Worm (Caenorhabditis elegans) whole organism, L1 larva: ENCODE data around the gene fbxb-104.

ENCODE experiments used
- C04F5.9 ChIP-seq: sonication (generic microtip); optimal IDR thresholded peaks from 2 replicates; lab custom pipeline; 2016; ENCODE audit warnings: missing genetic modification characterization, missing compliant biosample characterization
- C16A3.4 ChIP-seq: fragments of 150-350 bp; optimal IDR thresholded peaks from 2 replicates; lab custom pipeline; 2014; ENCODE audit warnings: missing biosample characterization, missing genetic modification characterization
- Y116A8C.19 ChIP-seq: sonication (generic microtip); optimal IDR thresholded peaks from 2 replicates; lab custom pipeline; 2016; ENCODE audit warnings: missing compliant biosample characterization, missing genetic modification characterization, borderline replicate concordance
- aha-1 ChIP-seq: fragments of 150-350 bp; optimal IDR thresholded peaks from 2 replicates; lab custom pipeline; 2014; ENCODE audit warnings: missing biosample characterization, missing genetic modification characterization
- aly-2 ChIP-seq: fragments of 150-350 bp; optimal IDR thresholded peaks from 2 replicates; lab custom pipeline; 2014; ENCODE audit warnings: missing biosample characterization, missing genetic modification characterization
- ceh-63 ChIP-seq: fragments of 200-800 bp; sonication (Bioruptor generic); optimal IDR thresholded peaks from 2 replicates; lab custom pipeline; 2018; ENCODE audit warnings: mild to moderate bottlenecking, missing genetic modification characterization, missing compliant biosample characterization
- dpl-1 ChIP-seq, 3 experiments: fragments of 150-350 bp in 2 of 3; sonication (generic microtip) in 1 of 3; optimal IDR thresholded peaks; 2 replicates each; lab custom pipeline; 2014 to 2017; ENCODE audit warnings: missing biosample characterization in 3 of 3, missing genetic modification characterization in 3 of 3, missing genetic modification reagents in 3 of 3
- efl-1 ChIP-seq, 4 experiments: fragments of 150-350 bp; optimal IDR thresholded peaks in 3 of 4; peaks in 1 of 4; 1 replicate in 1 of 4; 2 replicates in 3 of 4; lab custom pipeline; 2014; ENCODE audit warnings: missing biosample characterization in 2 of 4, missing genetic modification characterization in 2 of 4, missing genetic modification reagents in 2 of 4
- egl-27 ChIP-seq, 2 experiments: fragments of 150-350 bp in 1 of 2; sonication (generic microtip); optimal IDR thresholded peaks; 3 replicates each; lab custom pipeline; 2017 to 2018; ENCODE audit warnings: missing biosample characterization in 2 of 2, missing genetic modification characterization in 2 of 2, missing genetic modification reagents in 2 of 2
- elt-2 ChIP-seq: sonication (generic microtip); optimal IDR thresholded peaks from 2 replicates; lab custom pipeline; 2016; ENCODE audit warnings: missing genetic modification characterization, mild to moderate bottlenecking, inconsistent platforms, missing compliant biosample characterization, missing genetic modification reagents
- fkh-8 ChIP-seq: sonication (generic microtip); optimal IDR thresholded peaks from 2 replicates; lab custom pipeline; 2016; ENCODE audit warnings: mild to moderate bottlenecking, missing genetic modification characterization, missing compliant biosample characterization
- fos-1 ChIP-seq: fragments of 150-350 bp; optimal IDR thresholded peaks from 2 replicates; lab custom pipeline; 2014; ENCODE audit warnings: missing biosample characterization, missing genetic modification characterization
- grh-1 ChIP-seq: fragments of 200-800 bp; sonication (Bioruptor generic); IDR thresholded peaks from 2 replicates; pipeline ENCODE4 v1.3.6; 2022; ENCODE audit warnings: missing genetic modification reagents, missing genetic modification characterization, missing compliant biosample characterization
- hlh-4 ChIP-seq: sonication (generic microtip); optimal IDR thresholded peaks from 2 replicates; lab custom pipeline; 2016; ENCODE audit warnings: mild to moderate bottlenecking, missing genetic modification characterization, missing compliant biosample characterization
- irx-1 ChIP-seq: sonication (generic microtip); optimal IDR thresholded peaks from 2 replicates; lab custom pipeline; 2016; ENCODE audit warnings: missing genetic modification characterization, missing compliant biosample characterization
- lin-13 ChIP-seq: fragments of 150-350 bp; optimal IDR thresholded peaks from 2 replicates; lab custom pipeline; 2014; ENCODE audit warnings: missing biosample characterization, missing genetic modification reagents, missing genetic modification characterization
- lsy-2 ChIP-seq, 2 experiments: fragments of 150-350 bp; optimal IDR thresholded peaks; 2 replicates each; lab custom pipeline; 2014; ENCODE audit warnings: missing biosample characterization in 2 of 2, missing genetic modification characterization in 2 of 2
- mab-9 ChIP-seq: fragments of 200-800 bp; sonication (Bioruptor generic); IDR thresholded peaks from 2 replicates; pipeline ENCODE4 v1.3.6; 2022; ENCODE audit warnings: missing genetic modification reagents, missing genetic modification characterization, missing compliant biosample characterization
- mef-2 ChIP-seq: fragments of 150-350 bp; optimal IDR thresholded peaks from 2 replicates; lab custom pipeline; 2014; ENCODE audit warnings: missing biosample characterization, missing genetic modification characterization
- nhr-237 ChIP-seq: fragments of 150-350 bp; optimal IDR thresholded peaks from 2 replicates; lab custom pipeline; 2014; ENCODE audit warnings: missing biosample characterization, missing genetic modification characterization
- nhr-47 ChIP-seq: sonication (generic microtip); optimal IDR thresholded peaks from 2 replicates; lab custom pipeline; 2016; ENCODE audit warnings: mild to moderate bottlenecking, missing genetic modification characterization, moderate library complexity, missing compliant biosample characterization
- nhr-71 ChIP-seq: sonication (generic microtip); optimal IDR thresholded peaks from 2 replicates; lab custom pipeline; 2016; ENCODE audit warnings: mild to moderate bottlenecking, missing genetic modification characterization, moderate library complexity, missing compliant biosample characterization
- nhr-77 ChIP-seq: fragments of 150-350 bp; optimal IDR thresholded peaks from 2 replicates; lab custom pipeline; 2014; ENCODE audit warnings: missing biosample characterization, missing genetic modification characterization
- nhr-90 ChIP-seq: sonication (generic microtip); optimal IDR thresholded peaks from 2 replicates; lab custom pipeline; 2016; ENCODE audit warnings: mild to moderate bottlenecking, missing genetic modification characterization, missing compliant biosample characterization; ENCODE audit not compliant: poor library complexity
- skn-1 ChIP-seq: fragments of 150-350 bp; optimal IDR thresholded peaks from 2 replicates; lab custom pipeline; 2014; ENCODE audit warnings: missing biosample characterization, missing genetic modification characterization
- snpc-4 ChIP-seq: fragments of 150-350 bp; optimal IDR thresholded peaks from 2 replicates; lab custom pipeline; 2014; ENCODE audit warnings: missing biosample characterization, missing genetic modification characterization
- snu-23 ChIP-seq: sonication (generic microtip); optimal IDR thresholded peaks from 2 replicates; lab custom pipeline; 2016; ENCODE audit warnings: missing genetic modification characterization, missing compliant biosample characterization
- swsn-7 ChIP-seq: sonication (generic microtip); optimal IDR thresholded peaks from 2 replicates; lab custom pipeline; 2016; ENCODE audit warnings: missing genetic modification characterization, missing compliant biosample characterization
- tlp-1 ChIP-seq: fragments of 150-350 bp; optimal IDR thresholded peaks from 2 replicates; lab custom pipeline; 2014; ENCODE audit warnings: missing biosample characterization, missing genetic modification characterization
- unc-130 ChIP-seq: fragments of 150-350 bp; optimal IDR thresholded peaks from 2 replicates; lab custom pipeline; 2017; ENCODE audit warnings: missing biosample characterization, missing genetic modification characterization, inconsistent platforms
- unc-30 ChIP-seq: sonication (generic microtip); optimal IDR thresholded peaks from 2 replicates; lab custom pipeline; 2017; ENCODE audit warnings: missing biosample characterization, missing genetic modification characterization
- unc-62 ChIP-seq: fragments of 150-350 bp; optimal IDR thresholded peaks from 2 replicates; lab custom pipeline; 2014; ENCODE audit warnings: missing biosample characterization, missing genetic modification reagents, missing genetic modification characterization
- unc-98 ChIP-seq: fragments of 200-800 bp; sonication (Bioruptor generic); IDR thresholded peaks from 2 replicates; pipeline ENCODE4 v1.3.6; 2022; ENCODE audit warnings: missing genetic modification characterization, missing compliant biosample characterization
- zip-4 ChIP-seq: fragments of 200-800 bp; sonication (Bioruptor generic); optimal IDR thresholded peaks from 2 replicates; lab custom pipeline; 2018; ENCODE audit warnings: mild to moderate bottlenecking, missing genetic modification characterization, moderate library complexity, missing compliant biosample characterization
- ztf-11 ChIP-seq, 2 experiments: sonication (generic microtip); optimal IDR thresholded peaks; 2 replicates each; lab custom pipeline; 2016 to 2017; ENCODE audit warnings: missing genetic modification characterization in 2 of 2, missing biosample characterization in 1 of 2, missing compliant biosample characterization in 1 of 2
- ztf-4 ChIP-seq: fragments of 150-350 bp; optimal IDR thresholded peaks from 2 replicates; lab custom pipeline; 2014; ENCODE audit warnings: missing biosample characterization, missing genetic modification characterization

fbxb-104 gene

ce11 chrII:3441377-3441776 is 35.7 kb downstream of the fbxb-104 start, which contains the start of gene C16C8.27:
Gene C16C8.27 (plus strand): TSS chrII:3441677.
- TF ChIP-seq swsn-7 (tag; lab: Kevin White, UChicago) (no peak), aly-2 (no peak), unc-30 (tag; lab: Kevin White, UChicago) (no peak), aha-1 (tag; lab: Kevin White, UChicago) (no peak), nhr-237 (no peak), elt-2 (tag; lab: Kevin White, UChicago) (no peak), nhr-77 (tag; lab: Kevin White, UChicago) (no peak), zip-4 (GFP tag; lab: Kevin White, UChicago) (no peak), unc-62 (GFP tag; lab: Kevin White, UChicago) (no peak), mef-2 (tag; lab: Kevin White, UChicago) (no peak), mab-9 (GFP tag; lab: Robert Waterston, UW) (no peak), lsy-2 (tag; optimal IDR thresholded peaks at IDR 0.05; lab: Kevin White, UChicago) (no peak), unc-98 (no peak), unc-130 (tag; lab: Kevin White, UChicago) (no peak), efl-1 (optimal IDR thresholded peaks at IDR 0.05; lab: Kevin White, UChicago) (no peak), efl-1 (GFP tag; optimal IDR thresholded peaks at IDR 0.05 in 1 of 2; lab: Kevin White, UChicago) (no peak), ztf-11 (tag; optimal IDR thresholded peaks at IDR 0.05; lab: Kevin White, UChicago) (no peak), nhr-71 (tag; lab: Kevin White, UChicago) (no peak)

- TF ChIP-seq dpl-1 (GFP tag; optimal IDR thresholded peaks at IDR 0.05; lab: Kevin White, UChicago) (no peak), irx-1 (tag; lab: Kevin White, UChicago) (no peak)
Observed at ce11 chrII:3440641-3440926, 36.5 kb downstream of the fbxb-104 start, which contains the start of gene C16C8.17. Gene C16C8.17 (plus strand): TSS chrII:3440827.

- TF ChIP-seq snpc-4 (tag; lab: Kevin White, UChicago) = peak; percentile 59
- no peak for TF ChIP-seq ceh-63 (GFP tag; lab: Kevin White, UChicago)
- no peak for TF ChIP-seq nhr-77 (tag; lab: Kevin White, UChicago)
- no peak for TF ChIP-seq C04F5.9 (tag; lab: Kevin White, UChicago)
- peak; percentile 57 for TF ChIP-seq tlp-1
- no peak for TF ChIP-seq C16A3.4
- TF ChIP-seq nhr-71 (tag; lab: Kevin White, UChicago) = no peak
- TF ChIP-seq mef-2 (tag; lab: Kevin White, UChicago) = no peak
- no peak for TF ChIP-seq nhr-90 (tag; lab: Kevin White, UChicago)
- no peak for TF ChIP-seq swsn-7 (tag; lab: Kevin White, UChicago)
- no peak for TF ChIP-seq grh-1 (GFP tag; lab: Robert Waterston, UW)
- no peak for TF ChIP-seq hlh-4 (tag; lab: Kevin White, UChicago)
- TF ChIP-seq egl-27 (tag; optimal IDR thresholded peaks at IDR 0.05; lab: Kevin White, UChicago) = no peak
- TF ChIP-seq fos-1 = no peak
- no peak for TF ChIP-seq fkh-8 (tag; lab: Kevin White, UChicago)
- TF ChIP-seq elt-2 (tag; lab: Kevin White, UChicago) = peak; percentile 86
- no peak for TF ChIP-seq lsy-2 (tag; optimal IDR thresholded peaks at IDR 0.05; lab: Kevin White, UChicago)
- no peak for TF ChIP-seq snu-23 (GFP tag; lab: Kevin White, UChicago)
- TF ChIP-seq ztf-4 (tag; lab: Kevin White, UChicago) = no peak
- TF ChIP-seq lin-13 (GFP tag; lab: Kevin White, UChicago) = no peak
- TF ChIP-seq Y116A8C.19 (tag; lab: Kevin White, UChicago) = no peak
- TF ChIP-seq skn-1 = no peak
- TF ChIP-seq nhr-47 (tag; lab: Kevin White, UChicago) = no peak
- no peak for TF ChIP-seq dpl-1 (GFP tag; optimal IDR thresholded peaks at IDR 0.05; lab: Kevin White, UChicago)
Observed at ce11 chrII:3439842-3440640, 37.0 kb downstream of the fbxb-104 start.
